Worm (Caenorhabditis elegans) whole organism, young adult: ENCODE data around the gene F26A1.3.
A peak's percentile ranks its signal among the peaks of the same experiment; 100 is the strongest.

Experiments
- B0261.1 ChIP-seq: sonication (generic microtip); optimal IDR thresholded peaks from 2 replicates; lab custom pipeline; 2016; ENCODE audit warnings: mild to moderate bottlenecking, missing genetic modification characterization, moderate library complexity, missing compliant biosample characterization
- B0336.3 ChIP-seq: fragments of 200-800 bp; sonication (Bioruptor generic); IDR thresholded peaks from 2 replicates; pipeline ENCODE4 v1.3.6; 2022; ENCODE audit warnings: missing genetic modification characterization, missing compliant biosample characterization
- C06A6.2 ChIP-seq: fragments of 200-800 bp; sonication (Bioruptor generic); conservative IDR thresholded peaks from 2 replicates; pipeline ENCODE4 v1.3.6; 2022; ENCODE audit warnings: missing genetic modification characterization, missing compliant biosample characterization
- C17E4.6 ChIP-seq: fragments of 200-800 bp; sonication (Bioruptor generic); IDR thresholded peaks from 2 replicates; pipeline ENCODE4 v1.3.6; 2022; ENCODE audit warnings: missing genetic modification reagents, missing genetic modification characterization, missing compliant biosample characterization
- D2030.7 ChIP-seq: fragments of 200-800 bp; sonication (Bioruptor generic); IDR thresholded peaks from 2 replicates; pipeline ENCODE4 v1.3.6; 2022; ENCODE audit warnings: missing genetic modification reagents, missing genetic modification characterization, missing compliant biosample characterization
- F22D6.2 ChIP-seq: sonication (generic microtip); optimal IDR thresholded peaks from 2 replicates; lab custom pipeline; 2016; ENCODE audit warnings: mild to moderate bottlenecking, missing genetic modification characterization, missing compliant biosample characterization
- F23B12.7 ChIP-seq: sonication (generic microtip); optimal IDR thresholded peaks from 2 replicates; lab custom pipeline; 2017; ENCODE audit warnings: missing genetic modification characterization, mild to moderate bottlenecking, missing compliant biosample characterization, antibody characterized with exemption, moderate library complexity; ENCODE audit not compliant: insufficient read depth
- F49E8.2 ChIP-seq: sonication (generic microtip); optimal IDR thresholded peaks from 3 replicates; lab custom pipeline; 2017; ENCODE audit warnings: missing genetic modification characterization, mild to moderate bottlenecking, missing compliant biosample characterization, antibody characterized with exemption, moderate library complexity; ENCODE audit not compliant: insufficient read depth
- F52B5.7 ChIP-seq: sonication (generic microtip); optimal IDR thresholded peaks from 2 replicates; lab custom pipeline; 2016; ENCODE audit warnings: mild to moderate bottlenecking, missing genetic modification characterization, missing compliant biosample characterization
- F57C9.4 ChIP-seq: sonication (generic microtip); optimal IDR thresholded peaks from 2 replicates; lab custom pipeline; 2017; ENCODE audit warnings: mild to moderate bottlenecking, missing genetic modification characterization, missing compliant biosample characterization
- T07F8.4 ChIP-seq: sonication (generic microtip); optimal IDR thresholded peaks from 2 replicates; lab custom pipeline; 2016; ENCODE audit warnings: mild to moderate bottlenecking, missing genetic modification characterization, moderate library complexity, missing compliant biosample characterization
- Y53F4B.3 ChIP-seq: fragments of 200-800 bp; sonication (Bioruptor generic); IDR thresholded peaks from 2 replicates; pipeline ENCODE4 v1.3.6; 2022; ENCODE audit warnings: missing genetic modification reagents, missing genetic modification characterization, missing compliant biosample characterization
- Y53G8AR.9 ChIP-seq: fragments of 200-800 bp; sonication (Bioruptor generic); conservative IDR thresholded peaks from 2 replicates; pipeline ENCODE4 v1.3.6; 2022; ENCODE audit warnings: missing genetic modification reagents, missing genetic modification characterization, missing compliant biosample characterization
- Y56A3A.18 ChIP-seq: fragments of 200-800 bp; sonication (Bioruptor generic); IDR thresholded peaks from 2 replicates; pipeline ENCODE4 v1.3.6; 2022; ENCODE audit warnings: missing genetic modification reagents, missing genetic modification characterization, missing compliant biosample characterization
- Y67H2A.10 ChIP-seq: fragments of 200-800 bp; sonication (Bioruptor generic); conservative IDR thresholded peaks from 2 replicates; pipeline ENCODE4 v1.3.6; 2022; ENCODE audit warnings: missing genetic modification reagents, missing genetic modification characterization, missing compliant biosample characterization
- atf-7 ChIP-seq: sonication (generic microtip); optimal IDR thresholded peaks from 2 replicates; lab custom pipeline; 2017; ENCODE audit warnings: mild to moderate bottlenecking, missing genetic modification characterization, missing compliant biosample characterization
- attf-3 ChIP-seq: fragments of 200-800 bp; sonication (Bioruptor generic); conservative IDR thresholded peaks from 2 replicates; pipeline ENCODE4 v1.3.6; 2022; ENCODE audit warnings: missing genetic modification reagents, missing genetic modification characterization, missing compliant biosample characterization
- attf-6 ChIP-seq: fragments of 200-800 bp; sonication (Bioruptor generic); IDR thresholded peaks from 2 replicates; pipeline ENCODE4 v1.3.6; 2022; ENCODE audit warnings: missing genetic modification reagents, missing genetic modification characterization, missing compliant biosample characterization
- bed-2 ChIP-seq: fragments of 200-800 bp; sonication (Bioruptor generic); IDR thresholded peaks from 2 replicates; pipeline ENCODE4 v1.3.6; 2022; ENCODE audit warnings: missing genetic modification reagents, missing genetic modification characterization, missing compliant biosample characterization
- ceh-100 ChIP-seq: fragments of 200-800 bp; sonication (Bioruptor generic); IDR thresholded peaks from 2 replicates; pipeline ENCODE4 v1.3.6; 2022; ENCODE audit warnings: missing genetic modification reagents, missing genetic modification characterization, missing compliant biosample characterization
- chd-7 ChIP-seq: sonication (generic microtip); optimal IDR thresholded peaks from 2 replicates; lab custom pipeline; 2016; ENCODE audit warnings: mild to moderate bottlenecking, missing genetic modification characterization, moderate library complexity, missing compliant biosample characterization
- die-1 ChIP-seq: sonication (generic microtip); optimal IDR thresholded peaks from 2 replicates; lab custom pipeline; 2016; ENCODE audit warnings: missing genotype, mild to moderate bottlenecking, missing genetic modification characterization, missing compliant biosample characterization
- egl-18 ChIP-seq: fragments of 200-800 bp; sonication (Bioruptor generic); IDR thresholded peaks from 2 replicates; pipeline ENCODE4 v1.3.6; 2022; ENCODE audit warnings: missing genetic modification reagents, missing genetic modification characterization, missing compliant biosample characterization
- egl-44 ChIP-seq: fragments of 200-800 bp; sonication (Bioruptor generic); IDR thresholded peaks from 2 replicates; pipeline ENCODE4 v1.3.6; 2022; ENCODE audit warnings: missing genetic modification reagents, missing genetic modification characterization, missing compliant biosample characterization
- egrh-3 ChIP-seq: fragments of 200-800 bp; sonication (Bioruptor generic); IDR thresholded peaks from 2 replicates; pipeline ENCODE4 v1.3.6; 2022; ENCODE audit warnings: missing genetic modification reagents, missing genetic modification characterization, missing compliant biosample characterization
- ekl-4 ChIP-seq: fragments of 200-800 bp; sonication (Bioruptor generic); IDR thresholded peaks from 2 replicates; pipeline ENCODE4 v1.3.6; 2022; ENCODE audit warnings: missing genetic modification reagents, missing genetic modification characterization, missing compliant biosample characterization
- him-1 ChIP-seq: sonication (generic microtip); optimal IDR thresholded peaks from 2 replicates; lab custom pipeline; 2016; ENCODE audit warnings: missing genotype, missing genetic modification reagents, missing genetic modification characterization, missing compliant biosample characterization
- hlh-12 ChIP-seq: sonication (generic microtip); optimal IDR thresholded peaks from 2 replicates; lab custom pipeline; 2016; ENCODE audit warnings: missing genetic modification characterization, missing compliant biosample characterization
- hlh-26 ChIP-seq: fragments of 200-800 bp; sonication (Bioruptor generic); conservative IDR thresholded peaks from 2 replicates; pipeline ENCODE4 v1.3.6; 2022; ENCODE audit warnings: missing genetic modification reagents, missing genetic modification characterization, missing compliant biosample characterization
- hrde-1 ChIP-seq: sonication (generic microtip); optimal IDR thresholded peaks from 2 replicates; lab custom pipeline; 2016; ENCODE audit warnings: missing genetic modification characterization, mild to moderate bottlenecking, missing compliant biosample characterization, moderate library complexity, missing genotype, missing genetic modification reagents, borderline replicate concordance
- lag-1 ChIP-seq: fragments of 200-800 bp; sonication (Bioruptor generic); IDR thresholded peaks from 2 replicates; pipeline ENCODE4 v1.3.6; 2022; ENCODE audit warnings: missing genetic modification reagents, missing genetic modification characterization, missing compliant biosample characterization
- let-607 ChIP-seq, 2 experiments: fragments of 200-800 bp in 1 of 2; sonication (Bioruptor generic) in 1 of 2; sonication (generic microtip) in 1 of 2; optimal IDR thresholded peaks; 2 replicates each; lab custom pipeline; 2016 to 2018; ENCODE audit warnings: mild to moderate bottlenecking in 2 of 2, missing compliant biosample characterization in 2 of 2, missing genetic modification characterization in 2 of 2, moderate library complexity in 2 of 2, missing genotype in 1 of 2
- lin-26 ChIP-seq: fragments of 200-800 bp; sonication (Bioruptor generic); IDR thresholded peaks from 2 replicates; pipeline ENCODE4 v1.3.6; 2022; ENCODE audit warnings: missing genetic modification reagents, missing genetic modification characterization, missing compliant biosample characterization
- lin-54 ChIP-seq: fragments of 200-800 bp; sonication (Bioruptor generic); optimal IDR thresholded peaks from 2 replicates; lab custom pipeline; 2018; ENCODE audit warnings: mild to moderate bottlenecking, missing genetic modification characterization, missing compliant biosample characterization
- lsl-1 ChIP-seq: fragments of 200-800 bp; sonication (Bioruptor generic); optimal IDR thresholded peaks from 2 replicates; lab custom pipeline; 2018; ENCODE audit warnings: mild to moderate bottlenecking, missing genetic modification characterization, moderate library complexity, missing compliant biosample characterization
- lsy-27 ChIP-seq: sonication (generic microtip); optimal IDR thresholded peaks from 2 replicates; lab custom pipeline; 2017; ENCODE audit warnings: missing genetic modification characterization, mild to moderate bottlenecking, missing compliant biosample characterization, antibody characterized with exemption, missing genotype, borderline replicate concordance; ENCODE audit not compliant: insufficient read depth
- madf-6 ChIP-seq: fragments of 200-800 bp; sonication (Bioruptor generic); IDR thresholded peaks from 2 replicates; pipeline ENCODE4 v1.3.6; 2022; ENCODE audit warnings: missing genetic modification reagents, missing genetic modification characterization, missing compliant biosample characterization
- madf-8 ChIP-seq: fragments of 200-800 bp; sonication (Bioruptor generic); conservative IDR thresholded peaks from 2 replicates; pipeline ENCODE4 v1.3.6; 2022; ENCODE audit warnings: missing genetic modification reagents, missing genetic modification characterization, missing compliant biosample characterization
- nhr-120 ChIP-seq: fragments of 200-800 bp; sonication (Bioruptor generic); IDR thresholded peaks from 2 replicates; pipeline ENCODE4 v1.3.6; 2022; ENCODE audit warnings: missing genetic modification characterization, missing compliant biosample characterization
- nhr-179 ChIP-seq: sonication (generic microtip); optimal IDR thresholded peaks from 2 replicates; lab custom pipeline; 2016; ENCODE audit warnings: mild to moderate bottlenecking, missing genetic modification characterization, missing compliant biosample characterization
- pha-4 ChIP-seq: fragments of 150-350 bp; sonication (generic microtip); optimal IDR thresholded peaks from 2 replicates; lab custom pipeline; 2014; ENCODE audit warnings: missing biosample characterization, missing genetic modification reagents, missing genetic modification characterization
- sea-2 ChIP-seq: fragments of 200-800 bp; sonication (Bioruptor generic); IDR thresholded peaks from 2 replicates; pipeline ENCODE4 v1.3.6; 2022; ENCODE audit warnings: missing genetic modification characterization, missing compliant biosample characterization
- snpc-3.4 ChIP-seq: sonication (generic microtip); optimal IDR thresholded peaks from 2 replicates; lab custom pipeline; 2017; ENCODE audit warnings: missing genetic modification characterization, mild to moderate bottlenecking, missing compliant biosample characterization, antibody characterized with exemption, moderate library complexity, missing genotype, missing genetic modification reagents
- tbx-9 ChIP-seq: sonication (generic microtip); optimal IDR thresholded peaks from 2 replicates; lab custom pipeline; 2016; ENCODE audit warnings: borderline replicate concordance, missing genetic modification characterization, inconsistent platforms, missing compliant biosample characterization
- unc-130 ChIP-seq: sonication (generic microtip); optimal IDR thresholded peaks from 2 replicates; lab custom pipeline; 2016; ENCODE audit warnings: missing genetic modification reagents, missing genetic modification characterization, missing compliant biosample characterization
- xnd-1 ChIP-seq: sonication (generic microtip); optimal IDR thresholded peaks from 2 replicates; lab custom pipeline; 2016; ENCODE audit warnings: missing genotype, missing genetic modification reagents, missing genetic modification characterization, missing compliant biosample characterization
- ztf-26 ChIP-seq: sonication (generic microtip); optimal IDR thresholded peaks from 2 replicates; lab custom pipeline; 2017; ENCODE audit warnings: missing genetic modification characterization, missing compliant biosample characterization
- ztf-28 ChIP-seq: fragments of 200-800 bp; sonication (Bioruptor generic); IDR thresholded peaks from 2 replicates; pipeline ENCODE4 v1.3.6; 2022; ENCODE audit warnings: missing genetic modification reagents, missing genetic modification characterization, missing compliant biosample characterization
- ztf-3 ChIP-seq: fragments of 200-800 bp; sonication (Bioruptor generic); optimal IDR thresholded peaks from 2 replicates; lab custom pipeline; 2018; ENCODE audit warnings: mild to moderate bottlenecking, missing genetic modification characterization, missing compliant biosample characterization

The F26A1.3 gene

ce11 chrIII:4796039-4796438, 30.7 kb upstream of the F26A1.3 start:
- TF ChIP-seq Y56A3A.18 (GFP tag; lab: Robert Waterston, UW) (no peak), F57C9.4 (tag; lab: Kevin White, UChicago) (no peak), hlh-26 (no peak), let-607 (tag; optimal IDR thresholded peaks at IDR 0.05; lab: Kevin White, UChicago) (peak in 1 of 2 experiments; percentile 17), egl-18 (GFP tag; lab: Robert Waterston, UW) (no peak), B0336.3 (GFP tag; lab: Robert Waterston, UW) (no peak), lsl-1 (GFP tag; lab: Kevin White, UChicago) (no peak), attf-3 (GFP tag; lab: Robert Waterston, UW) (no peak), C17E4.6 (GFP tag; lab: Robert Waterston, UW) (no peak), lin-26 (GFP tag; lab: Robert Waterston, UW) (0 out of 2 replicates have a peak, but pooled peaks have one; percentile 8), Y67H2A.10 (GFP tag; lab: Robert Waterston, UW) (no peak), madf-8 (GFP tag; lab: Robert Waterston, UW) (no peak), F52B5.7 (tag; lab: Kevin White, UChicago) (no peak), unc-130 (no peak), F49E8.2 (tag; lab: Kevin White, UChicago) (no peak), tbx-9 (tag; lab: Kevin White, UChicago) (no peak), xnd-1 (tag; lab: Kevin White, UChicago) (no peak), F23B12.7 (peak; percentile 15), hrde-1 (tag; lab: Kevin White, UChicago) (no peak), snpc-3.4 (no peak), him-1 (tag; lab: Kevin White, UChicago) (no peak), egl-44 (no peak), lsy-27 (tag; lab: Kevin White, UChicago) (no peak), nhr-120 (GFP tag; lab: Robert Waterston, UW) (no peak), die-1 (tag; lab: Kevin White, UChicago) (no peak), D2030.7 (GFP tag; lab: Robert Waterston, UW) (no peak), T07F8.4 (tag; lab: Kevin White, UChicago) (no peak), Y53F4B.3 (GFP tag; lab: Robert Waterston, UW) (no peak), madf-6 (GFP tag; lab: Robert Waterston, UW) (no peak), atf-7 (no peak), sea-2 (GFP tag; lab: Robert Waterston, UW) (no peak), nhr-179 (tag; lab: Kevin White, UChicago) (no peak), bed-2 (GFP tag; lab: Robert Waterston, UW) (no peak), egrh-3 (GFP tag; lab: Robert Waterston, UW) (no peak), attf-6 (GFP tag; lab: Robert Waterston, UW) (no peak), F22D6.2 (tag; lab: Kevin White, UChicago) (no peak), ztf-26 (tag; lab: Kevin White, UChicago) (peak; percentile 15), B0261.1 (tag; lab: Kevin White, UChicago) (no peak), lag-1 (no peak), ztf-28 (GFP tag; lab: Robert Waterston, UW) (no peak), chd-7 (tag; lab: Kevin White, UChicago) (no peak), pha-4 (tag; lab: Kevin White, UChicago) (no peak), hlh-12 (tag; lab: Kevin White, UChicago) (no peak), Y53G8AR.9 (GFP tag; lab: Robert Waterston, UW) (0 out of 2 replicates have a peak, but pooled peaks have one; percentile 51), C06A6.2 (GFP tag; lab: Robert Waterston, UW) (no peak), ztf-3 (GFP tag; lab: Kevin White, UChicago) (no peak), ekl-4 (GFP tag; lab: Robert Waterston, UW) (0 out of 2 replicates have a peak, but pooled peaks have one; percentile 15), lin-54 (GFP tag; lab: Kevin White, UChicago) (peak; percentile 56), ceh-100 (no peak)
